Fruit fly (Drosophila melanogaster) S2 (cell line): Measurements from ENCODE around the gene CG32284.

ENCODE experiments used
- CG8478 ChIP-seq: fragments of >200 bp; optimal IDR thresholded peaks from 2 replicates; lab custom pipeline; 2018
- CTCF ChIP-seq, 2 experiments: fragments of >200 bp; optimal IDR thresholded peaks; 2 replicates each; lab custom pipeline; 2018

- TF ChIP-seq CG8478 (lab: Kevin White, UChicago) (no peak), CTCF (optimal IDR thresholded peaks at IDR 0.05; lab: Kevin White, UChicago) (no peak)
Observed at dm6 chr3L:3218859-3219258, 32.4 kb downstream of the CG32284 start, which contains the start of the genes hob and nSMase.
